Worm (Caenorhabditis elegans) whole organism, early embryonic: ENCODE results near the gene ttyh-1.

ENCODE experiments used
- B0310.2 ChIP-seq: sonication (generic microtip); optimal IDR thresholded peaks from 2 replicates; lab custom pipeline; 2016; ENCODE audit warnings: mild to moderate bottlenecking, missing genetic modification characterization, missing compliant biosample characterization
- F13C5.2 ChIP-seq: sonication (generic microtip); optimal IDR thresholded peaks from 2 replicates; lab custom pipeline; 2017; ENCODE audit warnings: mild to moderate bottlenecking, missing genetic modification characterization, inconsistent platforms, missing compliant biosample characterization
- aly-1 ChIP-seq: sonication (generic microtip); optimal IDR thresholded peaks from 2 replicates; lab custom pipeline; 2016; ENCODE audit warnings: missing genetic modification characterization, missing compliant biosample characterization
- ama-1 ChIP-seq: fragments of 150-350 bp; optimal IDR thresholded peaks from 2 replicates; lab custom pipeline; 2014
- ceh-13 ChIP-seq: fragments of 200-800 bp; sonication (Bioruptor generic); optimal IDR thresholded peaks from 2 replicates; lab custom pipeline; 2018; ENCODE audit warnings: mild to moderate bottlenecking, missing genetic modification characterization, missing compliant biosample characterization
- ceh-36 ChIP-seq: sonication (generic microtip); optimal IDR thresholded peaks from 2 replicates; lab custom pipeline; 2016; ENCODE audit warnings: missing genetic modification characterization, inconsistent platforms, missing compliant biosample characterization
- ets-7 ChIP-seq: sonication (generic microtip); optimal IDR thresholded peaks from 2 replicates; lab custom pipeline; 2016; ENCODE audit warnings: missing genotype, missing genetic modification characterization, missing compliant biosample characterization
- flt-1 ChIP-seq: fragments of 200-800 bp; sonication (Bioruptor generic); IDR thresholded peaks from 2 replicates; pipeline ENCODE4 v1.3.6; 2022; ENCODE audit warnings: missing genetic modification characterization, missing compliant biosample characterization
- hmbx-1 ChIP-seq: sonication (generic microtip); optimal IDR thresholded peaks from 2 replicates; lab custom pipeline; 2016; ENCODE audit warnings: mild to moderate bottlenecking, missing genetic modification characterization, missing compliant biosample characterization
- hmg-4 ChIP-seq: fragments of 200-800 bp; sonication (Bioruptor generic); optimal IDR thresholded peaks from 2 replicates; lab custom pipeline; 2018; ENCODE audit warnings: mild to moderate bottlenecking, missing genetic modification characterization, missing compliant biosample characterization
- hnd-1 ChIP-seq: sonication (generic microtip); optimal IDR thresholded peaks from 2 replicates; lab custom pipeline; 2016; ENCODE audit warnings: missing genetic modification characterization, missing compliant biosample characterization
- pes-1 ChIP-seq: fragments of 200-800 bp; sonication (Bioruptor generic); IDR thresholded peaks from 2 replicates; pipeline ENCODE4 v1.3.6; 2022; ENCODE audit warnings: missing genetic modification reagents, missing genetic modification characterization, missing compliant biosample characterization
- scrt-1 ChIP-seq: fragments of 200-800 bp; sonication (Bioruptor generic); IDR thresholded peaks from 2 replicates; pipeline ENCODE4 v1.3.6; 2022; ENCODE audit warnings: missing genetic modification characterization, missing compliant biosample characterization
- sea-1 ChIP-seq: fragments of 200-800 bp; sonication (Bioruptor generic); conservative IDR thresholded peaks from 2 replicates; pipeline ENCODE4 v1.3.6; 2022; ENCODE audit warnings: missing genetic modification characterization, missing compliant biosample characterization
- tbx-11 ChIP-seq: fragments of 200-800 bp; sonication (Bioruptor generic); IDR thresholded peaks from 2 replicates; pipeline ENCODE4 v1.3.6; 2022; ENCODE audit warnings: missing genetic modification characterization, missing compliant biosample characterization
- tbx-37 ChIP-seq: fragments of 200-800 bp; sonication (Bioruptor generic); conservative IDR thresholded peaks from 2 replicates; pipeline ENCODE4 v1.3.6; 2022; ENCODE audit warnings: missing genetic modification reagents, missing genetic modification characterization, missing compliant biosample characterization
- tra-4 ChIP-seq: sonication (generic microtip); optimal IDR thresholded peaks from 2 replicates; lab custom pipeline; 2017; ENCODE audit warnings: missing genetic modification characterization, missing compliant biosample characterization

Gene ttyh-1

ce11 chrX:11377370-11377769 is 8.9 kb downstream of the ttyh-1 start, which contains the start of gene tni-1:
Gene tni-1, minus strand, starts transcription at chrX:11377470.
- TF ChIP-seq ets-7 (tag; lab: Kevin White, UChicago) (no peak), flt-1 (no peak), ceh-13 (GFP tag; lab: Kevin White, UChicago) (no peak), tbx-37 (GFP tag; lab: Robert Waterston, UW) (no peak), hnd-1 (tag; lab: Kevin White, UChicago) (no peak), F13C5.2 (no peak), aly-1 (no peak), ama-1 (lab: Kevin White, UChicago) (no peak), ceh-36 (tag; lab: Kevin White, UChicago) (no peak), sea-1 (GFP tag; lab: Robert Waterston, UW) (no peak), tbx-11 (GFP tag; lab: Robert Waterston, UW) (no peak), pes-1 (GFP tag; lab: Robert Waterston, UW) (no peak), scrt-1 (GFP tag; lab: Robert Waterston, UW) (no peak), hmbx-1 (tag; lab: Kevin White, UChicago) (no peak)

ce11 chrX:11379135-11379781 is 10.7 kb downstream of the ttyh-1 start:
- no peak for TF ChIP-seq aly-1
- peak; percentile 43 for TF ChIP-seq hmg-4 (GFP tag; lab: Kevin White, UChicago)

- TF ChIP-seq hmg-4 (GFP tag; lab: Kevin White, UChicago) = no peak
- no peak for TF ChIP-seq scrt-1 (GFP tag; lab: Robert Waterston, UW)
- TF ChIP-seq tbx-11 (GFP tag; lab: Robert Waterston, UW) = no peak
- TF ChIP-seq F13C5.2 = no peak
- no peak for TF ChIP-seq B0310.2
- TF ChIP-seq ceh-36 (tag; lab: Kevin White, UChicago) = no peak
- TF ChIP-seq hnd-1 (tag; lab: Kevin White, UChicago) = no peak
- no peak for TF ChIP-seq sea-1 (GFP tag; lab: Robert Waterston, UW)
- TF ChIP-seq ets-7 (tag; lab: Kevin White, UChicago) = no peak
- TF ChIP-seq hmbx-1 (tag; lab: Kevin White, UChicago) = no peak
- TF ChIP-seq tra-4 (tag; lab: Kevin White, UChicago) = no peak
- no peak for TF ChIP-seq ceh-13 (GFP tag; lab: Kevin White, UChicago)
- no peak for TF ChIP-seq flt-1
- no peak for TF ChIP-seq tbx-37 (GFP tag; lab: Robert Waterston, UW)
- TF ChIP-seq ama-1 (lab: Kevin White, UChicago) = no peak
- TF ChIP-seq pes-1 (GFP tag; lab: Robert Waterston, UW) = no peak
- no peak for TF ChIP-seq aly-1
Measured at ce11 chrX:11383359-11383758, 14.8 kb downstream of the ttyh-1 start.

ce11 chrX:11384534-11385441 is 16.3 kb downstream of the ttyh-1 start, which contains the start of the genes F08B12.11 and prmn-1:
Gene F08B12.11, plus strand, starts transcription at chrX:11385054.
Gene prmn-1, plus strand, starts transcription at chrX:11385084.
- TF ChIP-seq pes-1 (GFP tag; lab: Robert Waterston, UW) = no peak
- TF ChIP-seq tbx-37 (GFP tag; lab: Robert Waterston, UW) = peak; percentile 40; the same call in 1 of the 2 replicates
- TF ChIP-seq tbx-11 (GFP tag; lab: Robert Waterston, UW) = no peak
- no peak for TF ChIP-seq hmg-4 (GFP tag; lab: Kevin White, UChicago)
- TF ChIP-seq ets-7 (tag; lab: Kevin White, UChicago) = no peak
- no peak for TF ChIP-seq aly-1

- TF ChIP-seq ceh-13 (GFP tag; lab: Kevin White, UChicago) = no peak
- TF ChIP-seq aly-1 = no peak
- no peak for TF ChIP-seq flt-1
- TF ChIP-seq tra-4 (tag; lab: Kevin White, UChicago) = no peak
- TF ChIP-seq ets-7 (tag; lab: Kevin White, UChicago) = no peak
- no peak for TF ChIP-seq tbx-37 (GFP tag; lab: Robert Waterston, UW)
- TF ChIP-seq hmg-4 (GFP tag; lab: Kevin White, UChicago) = no peak
- no peak for TF ChIP-seq F13C5.2
- no peak for TF ChIP-seq ceh-36 (tag; lab: Kevin White, UChicago)
- TF ChIP-seq pes-1 (GFP tag; lab: Robert Waterston, UW) = no peak
- TF ChIP-seq hmbx-1 (tag; lab: Kevin White, UChicago) = no peak
- TF ChIP-seq hnd-1 (tag; lab: Kevin White, UChicago) = no peak
- no peak for TF ChIP-seq B0310.2
- TF ChIP-seq tbx-11 (GFP tag; lab: Robert Waterston, UW) = no peak
- TF ChIP-seq scrt-1 (GFP tag; lab: Robert Waterston, UW) = no peak
Measured at ce11 chrX:11385916-11386315, 17.4 kb downstream of the ttyh-1 start.

ce11 chrX:11386903-11387302 is 18.4 kb downstream of the ttyh-1 start:
- TF ChIP-seq flt-1 (no peak), ama-1 (lab: Kevin White, UChicago) (no peak), F13C5.2 (no peak), sea-1 (GFP tag; lab: Robert Waterston, UW) (no peak), ets-7 (tag; lab: Kevin White, UChicago) (no peak), pes-1 (GFP tag; lab: Robert Waterston, UW) (no peak), tbx-37 (GFP tag; lab: Robert Waterston, UW) (no peak), ceh-36 (tag; lab: Kevin White, UChicago) (no peak), tra-4 (tag; lab: Kevin White, UChicago) (no peak), B0310.2 (no peak), hmg-4 (GFP tag; lab: Kevin White, UChicago) (no peak), tbx-11 (GFP tag; lab: Robert Waterston, UW) (no peak), hmbx-1 (tag; lab: Kevin White, UChicago) (no peak)
